Worm (Caenorhabditis elegans): ENCODE data around the gene W04D2.4.

Gene W04D2.4

DNA sequence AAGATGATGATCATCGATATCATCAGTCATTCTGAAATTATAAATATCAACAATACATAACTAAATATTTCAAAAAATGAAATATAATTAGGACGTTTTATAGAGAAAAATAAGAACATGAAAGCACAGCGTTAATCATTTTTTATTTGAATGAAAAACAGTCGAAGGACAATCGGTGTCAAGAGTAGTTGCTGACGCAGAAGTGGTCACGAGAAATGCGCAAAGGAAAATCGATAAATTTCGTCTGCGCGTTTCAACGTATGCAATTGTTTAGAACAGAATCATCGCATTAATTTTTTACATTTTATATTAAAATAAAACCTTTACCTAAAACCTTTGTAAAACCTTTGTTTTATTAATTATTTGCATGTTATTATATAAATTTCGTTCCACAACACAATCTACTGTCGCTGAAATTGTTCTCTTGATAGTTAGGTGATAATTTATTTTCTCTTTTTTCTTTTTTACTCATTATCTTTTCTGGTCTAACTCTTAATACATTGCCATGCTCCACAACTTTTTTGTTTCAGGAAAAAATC, at the start of gene W04D2.4, which contains the start of gene rbm-25:
Gene W04D2.4, minus strand, starts transcription at position 31 of the 539 bp plus-strand sequence.
Gene rbm-25, plus strand, starts transcription at position 489 of the 539 bp plus-strand sequence.
- peak; percentile 94 for TF ChIP-seq T22C8.4 (GFP tag; IDR thresholded peaks at IDR 0.05)
- TF ChIP-seq klf-2 (GFP tag; conservative IDR thresholded peaks at IDR 0.05), result no peak

DNA sequence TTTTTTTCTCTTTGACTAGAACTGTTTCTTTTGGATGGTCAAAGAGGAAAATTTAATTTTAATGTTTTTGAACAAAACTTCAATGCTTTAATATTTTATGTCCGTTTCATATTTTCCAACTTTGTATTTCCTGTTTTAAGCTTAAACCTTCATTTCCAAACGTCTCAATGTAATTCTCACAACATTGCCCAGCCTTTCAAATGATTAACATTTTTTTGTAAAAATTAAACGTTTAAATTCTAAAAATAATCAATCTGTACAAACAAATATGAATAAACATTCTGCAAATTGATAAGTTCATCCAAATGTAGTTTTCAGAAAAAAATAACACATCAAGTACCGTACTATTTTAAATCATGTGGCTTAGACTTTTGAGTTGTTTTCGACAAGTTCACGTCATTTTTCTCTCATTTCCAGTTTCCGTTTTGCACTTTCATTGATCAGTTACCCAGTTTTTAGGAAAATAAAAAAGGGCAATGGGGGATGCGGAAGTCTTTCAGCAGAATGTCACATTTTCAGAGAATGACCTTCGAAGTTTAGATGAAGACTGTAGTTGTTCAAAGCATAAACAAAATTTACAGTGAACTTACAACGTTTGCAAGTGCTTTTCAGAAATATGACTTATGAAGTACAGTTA, 45.2 kb upstream of the W04D2.4 start:
- no peak for TF ChIP-seq klf-2 (GFP tag; conservative IDR thresholded peaks at IDR 0.05)
- TF ChIP-seq T22C8.4 (GFP tag; IDR thresholded peaks at IDR 0.05), result no peak
- TF ChIP-seq ztf-23 (GFP tag; IDR thresholded peaks at IDR 0.05), result no peak
- TF ChIP-seq ztf-29 (GFP tag; IDR thresholded peaks at IDR 0.05), result no peak
- no peak for TF ChIP-seq flt-1 (GFP tag; IDR thresholded peaks at IDR 0.05)
- TF ChIP-seq tab-1 (GFP tag; IDR thresholded peaks at IDR 0.05), result no peak
- TF ChIP-seq cog-1 (tag; optimal IDR thresholded peaks at IDR 0.05), result no peak
- TF ChIP-seq med-1 (GFP tag; optimal IDR thresholded peaks at IDR 0.05; ENCODE audit: insufficient read depth), result no peak
- TF ChIP-seq ref-1 (GFP tag; conservative IDR thresholded peaks at IDR 0.05), result no peak

DNA sequence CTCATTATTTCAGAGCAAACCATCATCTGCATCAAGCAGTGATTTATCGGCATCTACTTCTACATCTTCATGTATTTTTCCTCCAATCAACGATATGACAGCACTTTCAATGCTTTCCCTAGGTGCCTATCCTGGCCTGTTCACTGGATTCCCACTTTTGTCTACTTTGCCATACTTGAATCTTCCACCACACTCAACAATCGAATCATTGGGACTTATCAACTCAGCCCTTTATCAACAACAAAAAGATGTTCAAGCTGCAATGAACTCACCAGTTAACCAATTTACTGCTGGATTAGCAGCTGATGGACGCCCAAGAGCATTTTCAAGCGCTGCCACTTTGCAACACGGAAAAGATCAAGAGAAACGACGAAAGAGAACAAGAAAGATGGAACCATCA, 43.7 kb upstream of the W04D2.4 start:
- TF ChIP-seq cog-1 (tag; optimal IDR thresholded peaks at IDR 0.05) (no peak), T22C8.4 (GFP tag; IDR thresholded peaks at IDR 0.05) (no peak), ref-1 (GFP tag; conservative IDR thresholded peaks at IDR 0.05) (no peak), ztf-29 (GFP tag; IDR thresholded peaks at IDR 0.05) (no peak), klf-2 (GFP tag; conservative IDR thresholded peaks at IDR 0.05) (no peak), flt-1 (GFP tag; IDR thresholded peaks at IDR 0.05) (no peak), med-1 (GFP tag; optimal IDR thresholded peaks at IDR 0.05; ENCODE audit: insufficient read depth) (no peak), tab-1 (GFP tag; IDR thresholded peaks at IDR 0.05) (no peak), ztf-23 (GFP tag; IDR thresholded peaks at IDR 0.05) (no peak)

DNA sequence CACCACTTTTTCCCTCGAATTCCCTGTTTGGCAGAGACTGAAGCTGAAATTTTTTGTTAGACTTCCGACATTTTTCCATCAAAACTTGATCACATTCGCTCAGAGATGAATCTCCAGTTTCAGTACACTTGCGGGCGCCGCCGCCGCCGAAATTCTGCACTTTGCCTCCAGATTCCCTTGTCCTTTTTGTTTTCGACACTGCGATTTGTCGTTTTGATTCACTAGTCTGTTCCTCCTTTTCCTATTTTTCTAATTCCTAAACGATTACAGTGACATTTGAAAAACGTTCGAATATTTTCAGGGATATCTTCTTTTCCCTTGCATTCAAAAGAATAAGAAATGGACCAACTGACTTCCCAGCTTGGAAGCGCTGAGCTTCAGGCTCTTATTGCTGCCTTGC, 43.2 kb upstream of the W04D2.4 start, which contains the start of gene F45D3.2:
Gene F45D3.2, plus strand, starts transcription at position 301 of the 400 bp plus-strand sequence.
- TF ChIP-seq med-1 (GFP tag; optimal IDR thresholded peaks at IDR 0.05; ENCODE audit: insufficient read depth) (no peak), ztf-23 (GFP tag; IDR thresholded peaks at IDR 0.05) (no peak), ref-1 (GFP tag; conservative IDR thresholded peaks at IDR 0.05) (no peak), cog-1 (tag; optimal IDR thresholded peaks at IDR 0.05) (no peak), flt-1 (GFP tag; IDR thresholded peaks at IDR 0.05) (no peak), ztf-29 (GFP tag; IDR thresholded peaks at IDR 0.05) (no peak)

DNA sequence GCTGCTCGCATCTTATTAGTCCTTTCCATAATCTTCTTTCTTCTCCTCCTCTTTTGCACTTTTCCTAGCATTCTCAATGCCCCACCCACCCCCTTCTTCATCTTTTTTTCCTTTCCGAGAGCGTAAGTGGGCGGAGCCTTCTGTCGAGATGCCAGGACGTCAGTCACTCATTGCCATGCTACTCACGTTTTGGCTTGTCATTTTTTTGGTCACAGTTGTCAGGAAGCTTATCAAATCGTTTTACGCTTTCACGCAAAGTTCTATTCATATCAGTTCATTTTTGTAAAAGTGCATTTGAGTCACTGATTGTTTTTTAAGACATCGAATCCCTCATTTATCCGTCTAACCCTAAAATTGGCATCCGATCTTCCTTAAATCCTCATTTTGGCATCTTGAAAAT, 42.5 kb upstream of the W04D2.4 start:
- TF ChIP-seq ref-1 (GFP tag; conservative IDR thresholded peaks at IDR 0.05), result no peak
- no peak for TF ChIP-seq flt-1 (GFP tag; IDR thresholded peaks at IDR 0.05)
- TF ChIP-seq med-1 (GFP tag; optimal IDR thresholded peaks at IDR 0.05; ENCODE audit: insufficient read depth), result no peak
- no peak for TF ChIP-seq klf-2 (GFP tag; conservative IDR thresholded peaks at IDR 0.05)
- TF ChIP-seq cog-1 (tag; optimal IDR thresholded peaks at IDR 0.05), result no peak
- no peak for TF ChIP-seq tab-1 (GFP tag; IDR thresholded peaks at IDR 0.05)
- TF ChIP-seq ztf-29 (GFP tag; IDR thresholded peaks at IDR 0.05), result no peak
- TF ChIP-seq T22C8.4 (GFP tag; IDR thresholded peaks at IDR 0.05), result no peak
- no peak for TF ChIP-seq ztf-23 (GFP tag; IDR thresholded peaks at IDR 0.05)

DNA sequence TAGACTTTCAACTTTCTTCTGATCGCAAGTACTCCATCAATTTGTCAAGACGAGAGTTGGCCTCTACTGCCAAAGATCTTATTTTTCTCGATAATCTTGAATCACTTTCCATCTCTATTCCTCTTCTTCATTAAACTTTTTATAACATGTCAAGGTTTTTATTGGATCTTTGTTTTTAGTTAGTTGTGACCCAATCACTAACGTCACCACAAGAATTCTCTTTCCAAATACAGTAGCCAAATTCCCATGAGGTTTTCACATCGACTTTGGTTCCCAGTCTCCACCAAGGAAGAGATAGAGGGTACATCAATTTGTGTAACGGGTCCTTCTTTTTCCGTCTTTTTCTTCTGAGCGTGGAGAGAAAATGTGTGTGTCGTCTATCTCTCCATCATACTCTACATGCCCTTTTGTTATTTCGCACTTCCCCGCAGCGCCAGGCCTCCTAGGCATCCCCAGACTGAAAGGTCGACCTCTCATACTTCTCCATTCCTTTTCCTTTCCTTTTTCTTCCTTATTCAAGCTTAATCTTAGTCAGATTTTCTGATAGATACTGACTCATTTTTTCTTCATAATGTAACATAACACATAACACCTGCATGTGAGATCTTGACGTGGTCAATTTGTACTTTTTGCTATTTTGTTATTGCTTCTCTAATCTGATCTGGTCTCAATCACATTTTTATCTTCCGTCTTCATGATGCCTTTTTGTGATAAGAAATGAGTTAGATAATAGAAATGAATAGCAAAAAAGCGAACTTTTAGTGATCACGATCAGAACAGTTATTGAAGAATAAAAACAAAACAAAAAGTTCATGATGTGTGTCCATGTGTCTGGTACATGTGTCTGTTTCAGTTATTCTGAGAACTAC, 41.7 kb upstream of the W04D2.4 start:
- no peak for TF ChIP-seq ztf-23 (GFP tag; IDR thresholded peaks at IDR 0.05)

DNA sequence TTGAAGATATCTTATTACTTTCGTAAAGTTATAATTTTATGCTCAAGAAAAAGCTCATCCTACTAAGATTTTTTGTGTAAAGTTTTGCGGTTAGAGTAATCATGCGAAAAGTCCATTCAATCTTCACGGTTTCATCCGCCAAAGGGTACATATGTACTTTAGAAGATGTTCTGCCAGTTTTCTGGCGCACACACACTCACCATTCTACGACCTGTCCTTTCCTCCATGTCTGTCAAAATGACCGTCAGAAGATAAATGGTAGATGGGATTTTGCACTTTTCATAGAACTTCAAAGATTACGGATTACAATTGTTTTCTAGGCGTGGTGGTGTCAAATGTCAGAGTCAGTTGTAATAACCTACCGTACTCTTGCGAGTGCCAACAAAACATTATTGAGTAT, 40.0 kb upstream of the W04D2.4 start:
- TF ChIP-seq flt-1 (GFP tag; IDR thresholded peaks at IDR 0.05) (no peak), T22C8.4 (GFP tag; IDR thresholded peaks at IDR 0.05) (no peak), cog-1 (tag; optimal IDR thresholded peaks at IDR 0.05) (no peak), ztf-29 (GFP tag; IDR thresholded peaks at IDR 0.05) (no peak), ztf-23 (GFP tag; IDR thresholded peaks at IDR 0.05) (no peak), ref-1 (GFP tag; conservative IDR thresholded peaks at IDR 0.05) (no peak), tab-1 (GFP tag; IDR thresholded peaks at IDR 0.05) (no peak), med-1 (GFP tag; optimal IDR thresholded peaks at IDR 0.05; ENCODE audit: insufficient read depth) (no peak), klf-2 (GFP tag; conservative IDR thresholded peaks at IDR 0.05) (no peak)

DNA sequence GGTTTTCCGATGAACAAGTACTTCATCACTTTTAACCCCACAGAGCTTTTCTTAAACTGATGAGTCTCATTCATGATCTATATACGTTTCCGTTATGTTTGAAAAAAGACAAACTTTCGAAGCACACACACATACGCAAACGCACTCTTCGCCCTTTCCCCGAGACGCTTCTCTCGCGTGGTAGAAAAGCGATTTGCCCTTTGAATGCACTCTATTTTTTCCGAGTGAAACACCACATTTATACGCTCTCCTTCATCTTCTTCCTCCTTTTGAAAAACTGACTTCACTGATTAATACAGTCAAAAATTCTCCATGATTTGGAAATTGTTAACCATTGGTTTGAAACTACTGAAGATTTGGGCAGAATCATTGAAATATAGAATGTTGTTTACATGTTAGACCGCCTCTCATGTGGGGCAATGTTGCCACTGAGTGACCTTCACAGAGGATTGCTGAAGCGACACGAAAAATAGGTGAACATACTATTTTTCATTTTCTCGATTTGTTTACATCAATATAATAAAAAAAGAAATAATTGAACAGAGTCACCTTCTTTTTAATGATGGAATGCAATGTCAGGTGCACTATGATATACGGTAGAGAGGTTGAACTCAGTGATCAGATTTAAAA, 39.0 kb upstream of the W04D2.4 start:
- no peak for TF ChIP-seq ref-1 (GFP tag; conservative IDR thresholded peaks at IDR 0.05)
- no peak for TF ChIP-seq flt-1 (GFP tag; IDR thresholded peaks at IDR 0.05)
- no peak for TF ChIP-seq klf-2 (GFP tag; conservative IDR thresholded peaks at IDR 0.05)

DNA sequence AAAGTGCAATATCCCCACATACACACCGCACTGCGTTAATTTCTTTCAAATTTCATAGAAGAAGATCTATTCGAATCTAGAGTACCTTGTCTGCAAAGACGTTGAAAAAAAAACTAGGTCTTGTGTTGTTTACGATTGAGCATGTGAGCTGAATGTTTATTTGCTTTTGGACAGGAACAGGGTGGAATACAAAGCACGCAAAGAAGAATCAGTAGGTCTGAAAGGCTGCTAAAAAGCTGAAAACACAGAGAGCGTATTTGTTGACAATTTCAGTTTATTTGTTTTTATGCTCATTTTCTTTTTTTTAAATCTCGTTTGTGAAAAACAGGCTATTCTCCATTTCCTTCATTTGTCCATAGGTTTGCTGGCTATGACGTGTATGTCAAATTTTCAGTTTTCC, 37.4 kb upstream of the W04D2.4 start:
- no peak for TF ChIP-seq tab-1 (GFP tag; IDR thresholded peaks at IDR 0.05)
- TF ChIP-seq klf-2 (GFP tag; conservative IDR thresholded peaks at IDR 0.05), result no peak
- no peak for TF ChIP-seq ref-1 (GFP tag; conservative IDR thresholded peaks at IDR 0.05)
- no peak for TF ChIP-seq med-1 (GFP tag; optimal IDR thresholded peaks at IDR 0.05; ENCODE audit: insufficient read depth)
- no peak for TF ChIP-seq ztf-29 (GFP tag; IDR thresholded peaks at IDR 0.05)
- TF ChIP-seq cog-1 (tag; optimal IDR thresholded peaks at IDR 0.05), result no peak
